Worm (Caenorhabditis elegans): ENCODE data around the gene nono-1.

ce11 chrIII:5992043-5992442, 34.0 kb upstream of the nono-1 start:
- TF ChIP-seq unc-62 (GFP tag; optimal IDR thresholded peaks at IDR 0.05) (no peak), pbrm-1 (GFP tag; IDR thresholded peaks at IDR 0.05) (no peak), ets-4 (GFP tag; optimal IDR thresholded peaks at IDR 0.05) (no peak), snpc-4 (GFP tag; optimal IDR thresholded peaks at IDR 0.05) (no peak), snpc-4 (tag; optimal IDR thresholded peaks at IDR 0.05) (no peak), attf-3 (GFP tag; conservative IDR thresholded peaks at IDR 0.05) (no peak), hlh-26 (GFP tag; conservative IDR thresholded peaks at IDR 0.05) (no peak), rcor-1 (GFP tag; IDR thresholded peaks at IDR 0.05) (no peak), ztf-22 (GFP tag; optimal IDR thresholded peaks at IDR 0.05) (no peak), ama-1 (optimal IDR thresholded peaks at IDR 0.05) (no peak), ama-1 (GFP tag; optimal IDR thresholded peaks at IDR 0.05) (no peak), B0336.3 (GFP tag; IDR thresholded peaks at IDR 0.05) (no peak)
